Worm (Caenorhabditis elegans) whole organism, mixed stage, embryonic: ENCODE results near the gene snpn-1.

Source experiments
- M03D4.4 ChIP-seq: sonication (generic microtip); optimal IDR thresholded peaks from 2 replicates; lab custom pipeline; 2017; ENCODE audit warnings: mild to moderate bottlenecking, missing genetic modification characterization, missing compliant biosample characterization
- bed-3 ChIP-seq: fragments of 200-800 bp; sonication (Bioruptor generic); optimal IDR thresholded peaks from 3 replicates; lab custom pipeline; 2018; ENCODE audit warnings: mild to moderate bottlenecking, missing genetic modification characterization, moderate library complexity, missing compliant biosample characterization
- blmp-1 ChIP-seq: fragments of 150-350 bp; optimal IDR thresholded peaks from 2 replicates; lab custom pipeline; 2014; ENCODE audit warnings: missing biosample characterization, missing genetic modification characterization
- ceh-83 ChIP-seq: fragments of 200-800 bp; sonication (Bioruptor generic); optimal IDR thresholded peaks from 2 replicates; lab custom pipeline; 2018; ENCODE audit warnings: mild to moderate bottlenecking, missing genetic modification characterization, missing compliant biosample characterization
- ces-1 ChIP-seq: fragments of 150-350 bp; optimal IDR thresholded peaks from 2 replicates; lab custom pipeline; 2014; ENCODE audit warnings: missing biosample characterization, missing genetic modification reagents, missing genetic modification characterization
- cnd-1 ChIP-seq: fragments of 200-800 bp; sonication (Bioruptor generic); optimal IDR thresholded peaks from 2 replicates; lab custom pipeline; 2018; ENCODE audit warnings: mild to moderate bottlenecking, missing genetic modification characterization, missing compliant biosample characterization
- elt-1 ChIP-seq: sonication (generic microtip); optimal IDR thresholded peaks from 2 replicates; lab custom pipeline; 2017; ENCODE audit warnings: missing genetic modification characterization, mild to moderate bottlenecking, missing compliant biosample characterization, antibody characterized with exemption, moderate library complexity, borderline replicate concordance; ENCODE audit not compliant: insufficient read depth
- elt-3 ChIP-seq: fragments of 150-350 bp; optimal IDR thresholded peaks from 2 replicates; lab custom pipeline; 2014; ENCODE audit warnings: missing biosample characterization, missing genetic modification characterization
- flh-1 ChIP-seq: fragments of 200-800 bp; sonication (Bioruptor generic); optimal IDR thresholded peaks from 2 replicates; lab custom pipeline; 2018; ENCODE audit warnings: mild to moderate bottlenecking, missing genetic modification characterization, moderate library complexity, missing compliant biosample characterization
- ham-2 ChIP-seq: fragments of 200-800 bp; sonication (Bioruptor generic); optimal IDR thresholded peaks from 2 replicates; lab custom pipeline; 2018; ENCODE audit warnings: mild to moderate bottlenecking, missing genetic modification characterization, missing compliant biosample characterization
- hlh-1 ChIP-seq: fragments of 150-350 bp; optimal IDR thresholded peaks from 2 replicates; lab custom pipeline; 2014; ENCODE audit warnings: missing biosample characterization, missing genetic modification reagents, missing genetic modification characterization
- lin-13 ChIP-seq: fragments of 150-350 bp; optimal IDR thresholded peaks from 2 replicates; lab custom pipeline; 2014; ENCODE audit warnings: missing biosample characterization, missing genetic modification characterization
- lin-32 ChIP-seq: fragments of 200-800 bp; sonication (Bioruptor generic); optimal IDR thresholded peaks from 2 replicates; lab custom pipeline; 2018; ENCODE audit warnings: mild to moderate bottlenecking, missing genetic modification characterization, missing compliant biosample characterization
- lsy-2 ChIP-seq: fragments of 150-350 bp; optimal IDR thresholded peaks from 2 replicates; lab custom pipeline; 2014; ENCODE audit warnings: missing biosample characterization, missing genetic modification characterization
- mab-5 ChIP-seq: fragments of 150-350 bp; optimal IDR thresholded peaks from 2 replicates; lab custom pipeline; 2014; ENCODE audit warnings: missing biosample characterization, missing genetic modification characterization
- mep-1 ChIP-seq: fragments of 150-350 bp; optimal IDR thresholded peaks from 2 replicates; lab custom pipeline; 2017; ENCODE audit warnings: missing biosample characterization, missing genetic modification reagents, missing genetic modification characterization, inconsistent platforms
- mls-2 ChIP-seq: sonication (generic microtip); optimal IDR thresholded peaks from 2 replicates; lab custom pipeline; 2016; ENCODE audit warnings: mild to moderate bottlenecking, missing genetic modification characterization, moderate library complexity, missing compliant biosample characterization
- nhr-12 ChIP-seq: fragments of 150-350 bp; optimal IDR thresholded peaks from 2 replicates; lab custom pipeline; 2014; ENCODE audit warnings: missing biosample characterization, missing genetic modification characterization
- nhr-2 ChIP-seq: fragments of 150-350 bp; optimal IDR thresholded peaks from 2 replicates; lab custom pipeline; 2014; ENCODE audit warnings: missing biosample characterization, missing genetic modification characterization
- nhr-237 ChIP-seq: fragments of 150-350 bp; optimal IDR thresholded peaks from 2 replicates; lab custom pipeline; 2014; ENCODE audit warnings: missing biosample characterization, missing genetic modification characterization
- nhr-28 ChIP-seq: fragments of 150-350 bp; optimal IDR thresholded peaks from 2 replicates; lab custom pipeline; 2014; ENCODE audit warnings: missing biosample characterization, missing genetic modification characterization
- nhr-76 ChIP-seq: sonication (generic microtip); optimal IDR thresholded peaks from 2 replicates; lab custom pipeline; 2017; ENCODE audit warnings: missing biosample characterization, missing genetic modification characterization
- pha-4 ChIP-seq: fragments of 150-350 bp; optimal IDR thresholded peaks from 2 replicates; lab custom pipeline; 2018; ENCODE audit warnings: missing biosample characterization, missing genetic modification reagents, missing genetic modification characterization
- snpc-4 ChIP-seq: fragments of 150-350 bp; optimal IDR thresholded peaks from 2 replicates; lab custom pipeline; 2014; ENCODE audit warnings: missing biosample characterization, missing genetic modification characterization
- sptf-1 ChIP-seq: sonication (generic microtip); optimal IDR thresholded peaks from 2 replicates; lab custom pipeline; 2017; ENCODE audit warnings: mild to moderate bottlenecking, missing genetic modification characterization, moderate library complexity, missing compliant biosample characterization
- tbx-8 ChIP-seq: fragments of 200-800 bp; sonication (Bioruptor generic); optimal IDR thresholded peaks from 2 replicates; lab custom pipeline; 2018; ENCODE audit warnings: mild to moderate bottlenecking, missing genetic modification characterization, moderate library complexity, missing compliant biosample characterization
- unc-120 ChIP-seq: sonication (generic microtip); optimal IDR thresholded peaks from 2 replicates; lab custom pipeline; 2017; ENCODE audit warnings: missing genetic modification characterization, missing compliant biosample characterization; ENCODE audit not compliant: poor library complexity, severe bottlenecking
- unc-39 ChIP-seq: fragments of 150-350 bp; optimal IDR thresholded peaks from 2 replicates; lab custom pipeline; 2014; ENCODE audit warnings: missing biosample characterization, missing genetic modification characterization
- unc-62 ChIP-seq: fragments of 150-350 bp; optimal IDR thresholded peaks from 2 replicates; lab custom pipeline; 2014; ENCODE audit warnings: missing biosample characterization, missing genetic modification reagents, missing genetic modification characterization
- zip-8 ChIP-seq: fragments of 150-350 bp; optimal IDR thresholded peaks from 2 replicates; lab custom pipeline; 2014; ENCODE audit warnings: missing biosample characterization, missing genetic modification characterization
- ztf-11 ChIP-seq: fragments of 150-350 bp; optimal IDR thresholded peaks from 2 replicates; lab custom pipeline; 2014; ENCODE audit warnings: missing biosample characterization, missing genetic modification characterization

The snpn-1 gene

DNA sequence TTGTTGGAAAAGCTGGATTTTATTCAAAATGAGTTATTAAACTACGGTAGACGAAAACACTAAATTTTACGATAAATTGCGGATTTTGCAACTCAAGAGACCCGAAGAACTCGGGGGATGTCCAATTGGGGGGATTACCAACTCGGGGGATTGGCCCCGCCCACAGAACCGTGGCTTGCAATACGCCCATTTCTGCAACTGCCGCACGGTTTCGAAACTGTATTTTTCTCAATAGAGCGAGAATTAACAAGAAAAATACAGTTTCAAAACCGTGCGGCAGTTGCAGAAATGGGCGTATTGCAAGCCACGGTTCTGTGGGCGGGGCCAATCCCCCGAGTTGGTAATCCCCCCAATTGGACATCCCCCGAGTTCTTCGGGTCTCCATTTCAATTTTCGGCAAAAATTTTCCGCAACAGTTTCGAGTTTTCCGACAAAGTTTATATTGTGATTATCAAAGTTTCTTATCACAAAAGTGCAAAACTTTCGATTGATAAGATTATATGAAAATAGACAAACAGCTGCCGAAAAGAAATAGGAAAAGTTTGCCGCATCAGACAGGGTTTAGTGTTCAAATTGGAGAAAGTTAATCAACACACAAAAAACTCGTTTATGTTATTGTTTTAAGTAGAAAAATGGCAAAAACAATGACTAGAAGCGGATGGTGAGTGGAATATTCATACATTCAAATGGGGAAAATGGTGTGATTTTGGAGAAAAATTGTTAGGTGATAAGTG is 881 bp downstream of the snpn-1 start:
- peak; percentile 76 for TF ChIP-seq lsy-2 (tag; lab: Kevin White, UChicago)
- TF ChIP-seq ces-1 (GFP tag; lab: Kevin White, UChicago), result peak; percentile 12

DNA sequence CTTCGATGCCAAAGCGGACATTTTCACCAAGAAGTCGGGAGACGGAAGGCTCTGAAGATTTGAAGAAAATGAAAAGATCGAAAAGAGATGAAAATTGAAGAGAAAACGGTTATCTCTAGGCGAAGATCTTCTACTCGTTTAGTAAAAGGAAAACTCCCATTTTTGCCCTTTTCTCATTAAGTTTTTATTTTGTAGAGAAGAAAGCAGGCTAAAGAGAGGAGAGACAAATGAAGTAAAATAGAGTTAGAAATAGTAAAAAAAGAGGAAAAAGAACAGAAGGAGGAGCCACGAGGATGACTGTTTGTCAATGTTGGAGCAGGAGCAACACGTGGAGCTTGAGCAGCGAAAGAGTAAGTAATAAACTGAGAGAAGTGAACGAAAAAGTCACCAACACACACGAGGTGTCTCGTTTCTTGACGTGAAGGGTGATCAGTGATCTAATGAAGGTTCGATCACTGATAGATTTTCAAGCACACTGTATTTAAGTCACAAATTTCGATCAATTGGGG is 2.0 kb downstream of the snpn-1 start, which contains the start of gene ivd-1:
Gene ivd-1, minus strand, starts transcription at position 51 of the 509 bp plus-strand sequence.
- TF ChIP-seq hlh-1, result no peak
- no peak for TF ChIP-seq blmp-1 (tag; lab: Kevin White, UChicago)
- no peak for TF ChIP-seq lin-32
- no peak for TF ChIP-seq ceh-83
- no peak for TF ChIP-seq ham-2 (GFP tag; lab: Kevin White, UChicago)
- no peak for TF ChIP-seq M03D4.4 (tag; lab: Kevin White, UChicago)
- no peak for TF ChIP-seq lin-13
- TF ChIP-seq elt-1 (tag; lab: Kevin White, UChicago), result no peak
- TF ChIP-seq unc-62 (GFP tag; lab: Kevin White, UChicago), result no peak
- no peak for TF ChIP-seq nhr-12
- TF ChIP-seq tbx-8, result no peak
- TF ChIP-seq cnd-1 (tag; lab: Kevin White, UChicago), result no peak
- no peak for TF ChIP-seq snpc-4 (tag; lab: Kevin White, UChicago)
- TF ChIP-seq mep-1, result no peak
- no peak for TF ChIP-seq nhr-76 (tag; lab: Kevin White, UChicago)
- no peak for TF ChIP-seq lsy-2 (tag; lab: Kevin White, UChicago)
- no peak for TF ChIP-seq ztf-11
- no peak for TF ChIP-seq mls-2 (tag; lab: Kevin White, UChicago)
- no peak for TF ChIP-seq nhr-237 (tag; lab: Kevin White, UChicago)
- TF ChIP-seq nhr-28 (tag; lab: Kevin White, UChicago), result no peak

DNA sequence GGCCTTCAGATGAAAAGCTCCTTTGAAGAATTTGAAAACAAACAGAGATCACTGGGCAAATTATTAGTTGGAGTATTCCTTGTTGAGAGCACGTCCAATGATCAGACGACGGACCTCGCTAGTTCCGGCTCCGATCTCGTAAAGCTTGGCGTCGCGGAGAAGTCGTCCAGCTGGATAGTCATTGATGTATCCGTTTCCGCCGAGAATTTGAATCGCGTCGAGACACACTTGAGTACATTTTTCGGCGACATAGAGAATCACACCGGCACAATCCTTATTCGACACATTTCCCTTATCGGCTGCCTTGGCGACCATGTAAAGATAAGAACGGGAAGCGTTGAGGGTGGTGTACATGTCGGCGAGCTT is 3.9 kb downstream of the snpn-1 start:
- TF ChIP-seq mab-5 (tag; lab: Kevin White, UChicago) (no peak), elt-3 (tag; lab: Kevin White, UChicago) (no peak), ces-1 (GFP tag; lab: Kevin White, UChicago) (no peak), nhr-12 (no peak), elt-1 (tag; lab: Kevin White, UChicago) (no peak), unc-39 (tag; lab: Kevin White, UChicago) (no peak), mep-1 (no peak), ham-2 (GFP tag; lab: Kevin White, UChicago) (no peak), lin-32 (no peak), lsy-2 (tag; lab: Kevin White, UChicago) (no peak), nhr-28 (tag; lab: Kevin White, UChicago) (no peak), cnd-1 (tag; lab: Kevin White, UChicago) (no peak), bed-3 (GFP tag; lab: Kevin White, UChicago) (no peak), M03D4.4 (tag; lab: Kevin White, UChicago) (no peak), lin-13 (no peak), pha-4 (tag; lab: Kevin White, UChicago) (no peak), tbx-8 (no peak), mls-2 (tag; lab: Kevin White, UChicago) (no peak), nhr-2 (no peak), blmp-1 (tag; lab: Kevin White, UChicago) (no peak)

DNA sequence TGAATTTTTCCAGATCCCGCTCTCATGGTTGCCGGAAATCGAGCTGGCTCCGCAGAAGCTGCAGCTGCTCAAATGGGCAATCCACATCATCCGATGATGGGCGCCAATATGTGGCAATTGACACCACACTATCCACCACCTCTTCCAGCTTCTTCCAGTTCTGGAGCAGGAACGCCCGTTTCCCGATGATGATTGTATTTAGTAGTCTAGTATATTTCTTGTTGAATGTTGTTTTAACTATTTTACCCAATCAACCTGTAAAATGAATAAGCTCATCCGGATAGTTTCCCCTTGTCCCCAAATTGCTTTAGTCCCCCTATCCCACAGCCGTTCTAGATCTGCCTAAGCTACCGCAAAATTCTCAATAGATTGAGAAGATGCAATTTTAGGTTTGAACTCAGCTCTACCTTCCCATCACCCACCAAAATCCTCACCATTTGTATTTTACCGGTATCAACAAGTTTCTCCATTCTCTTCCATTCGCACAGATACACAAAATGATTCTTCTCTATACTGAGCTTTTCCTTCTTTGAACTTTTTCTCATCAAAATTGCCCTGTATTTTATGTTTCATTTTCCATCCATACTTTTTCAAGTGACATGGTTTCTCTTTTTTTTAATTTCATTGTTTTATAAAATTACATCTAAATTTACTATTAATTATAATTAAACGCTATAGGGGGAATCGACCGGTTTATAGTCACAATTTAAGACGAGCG is 4.4 kb downstream of the snpn-1 start:
- TF ChIP-seq elt-1 (tag; lab: Kevin White, UChicago), result no peak
- TF ChIP-seq zip-8 (tag; lab: Kevin White, UChicago), result no peak
- no peak for TF ChIP-seq sptf-1 (tag; lab: Kevin White, UChicago)
- TF ChIP-seq lin-13, result no peak

DNA sequence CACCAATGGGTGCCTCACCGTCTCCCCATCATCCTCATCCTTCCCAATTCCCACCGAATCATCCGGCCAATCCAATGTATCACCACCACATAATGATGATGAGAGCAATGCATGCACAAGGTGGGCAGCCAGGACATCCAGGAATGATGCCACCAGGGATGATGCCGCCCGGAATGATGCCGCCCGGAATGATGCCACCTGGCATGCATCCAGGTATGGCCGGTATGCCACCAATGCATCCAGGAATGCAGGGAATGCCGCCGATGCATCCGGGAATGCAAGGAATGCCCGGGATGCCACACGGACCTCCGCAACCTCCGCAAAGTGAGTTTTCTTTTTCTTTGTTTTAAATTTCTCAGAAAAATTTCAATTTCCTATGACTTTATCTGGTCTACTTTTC is 5.1 kb downstream of the snpn-1 start:
- TF ChIP-seq unc-39 (tag; lab: Kevin White, UChicago), result no peak
- no peak for TF ChIP-seq nhr-237 (tag; lab: Kevin White, UChicago)
- TF ChIP-seq flh-1 (GFP tag; lab: Kevin White, UChicago), result no peak
- no peak for TF ChIP-seq tbx-8
- TF ChIP-seq M03D4.4 (tag; lab: Kevin White, UChicago), result no peak
- TF ChIP-seq unc-120 (tag; lab: Kevin White, UChicago), result no peak
- no peak for TF ChIP-seq ceh-83
- TF ChIP-seq nhr-2, result no peak
- TF ChIP-seq, all 35 proteins: peak for 0
